Fruit fly (Drosophila melanogaster) whole organism, adult: ENCODE measurements around the gene CG34174.

Experiments
- CG11617 ChIP-seq: fragments of 200-800 bp; sonication (Bioruptor generic); optimal IDR thresholded peaks from 2 replicates; lab custom pipeline; 2017; ENCODE audit warnings: mild to moderate bottlenecking, missing biosample characterization, missing genetic modification reagents, missing genetic modification characterization
- CG12768 ChIP-seq: fragments of 200-800 bp; sonication (Bioruptor generic); optimal IDR thresholded peaks from 2 replicates; lab custom pipeline; 2017; ENCODE audit warnings: missing biosample characterization, missing genetic modification characterization, mild to moderate bottlenecking, moderate library complexity, missing genetic modification reagents
- CG14711 ChIP-seq: fragments of 200-800 bp; sonication (Bioruptor generic); optimal IDR thresholded peaks from 2 replicates; lab custom pipeline; 2018; ENCODE audit warnings: missing biosample characterization, mild to moderate bottlenecking, missing genetic modification characterization, moderate library complexity
- CG1620 ChIP-seq: fragments of 200-800 bp; sonication (Bioruptor generic); optimal IDR thresholded peaks from 2 replicates; lab custom pipeline; 2016; ENCODE audit warnings: missing biosample characterization, missing genetic modification characterization
- CG33017 ChIP-seq: fragments of 200-800 bp; sonication (Bioruptor generic); optimal IDR thresholded peaks from 2 replicates; lab custom pipeline; 2018; ENCODE audit warnings: missing biosample characterization, mild to moderate bottlenecking, missing genetic modification characterization, moderate library complexity
- CG5204 ChIP-seq: fragments of 200-800 bp; sonication (Bioruptor generic); optimal IDR thresholded peaks from 2 replicates; lab custom pipeline; 2016; ENCODE audit warnings: missing biosample characterization, missing genetic modification characterization
- CG7045 ChIP-seq: fragments of 200-800 bp; sonication (Bioruptor generic); optimal IDR thresholded peaks from 2 replicates; lab custom pipeline; 2017; ENCODE audit warnings: missing biosample characterization, mild to moderate bottlenecking, missing genetic modification characterization
- CG7101 ChIP-seq: fragments of 200-800 bp; sonication (Bioruptor generic); optimal IDR thresholded peaks from 2 replicates; lab custom pipeline; 2018; ENCODE audit warnings: missing biosample characterization, mild to moderate bottlenecking, missing genetic modification characterization, moderate library complexity
- Clk ChIP-seq: fragments of 200-800 bp; sonication (Bioruptor generic); optimal IDR thresholded peaks from 2 replicates; lab custom pipeline; 2017; ENCODE audit warnings: missing biosample characterization, missing genetic modification characterization
- Crg-1 ChIP-seq: fragments of 200-800 bp; sonication (Bioruptor generic); optimal IDR thresholded peaks from 2 replicates; lab custom pipeline; 2016; ENCODE audit warnings: missing biosample characterization, missing genetic modification characterization
- Hr96 ChIP-seq: fragments of 200-800 bp; sonication (Bioruptor generic); optimal IDR thresholded peaks from 2 replicates; lab custom pipeline; 2016; ENCODE audit warnings: missing biosample characterization, missing genetic modification characterization
- Mnt ChIP-seq: fragments of 200-800 bp; sonication (Bioruptor generic); optimal IDR thresholded peaks from 2 replicates; lab custom pipeline; 2016; ENCODE audit warnings: missing biosample characterization, mild to moderate bottlenecking, missing genetic modification characterization
- bab1 ChIP-seq: fragments of 200-800 bp; sonication (Bioruptor generic); optimal IDR thresholded peaks from 3 replicates; lab custom pipeline; 2019; ENCODE audit warnings: missing biosample characterization, mild to moderate bottlenecking, missing genetic modification characterization, moderate library complexity
- cic ChIP-seq: fragments of 200-800 bp; sonication (Bioruptor generic); optimal IDR thresholded peaks from 2 replicates; lab custom pipeline; 2017; ENCODE audit warnings: missing biosample characterization, mild to moderate bottlenecking, missing genetic modification characterization, moderate library complexity
- cnc ChIP-seq, 2 experiments: fragments of >200 bp; optimal IDR thresholded peaks; 2 replicates each; lab custom pipeline; 2017
- kay ChIP-seq: fragments of 200-800 bp; sonication (Bioruptor generic); peaks from one replicate; lab custom pipeline; 2016; ENCODE audit warnings: missing biosample characterization, missing genetic modification characterization, borderline replicate concordance
- ovo ChIP-seq: fragments of 200-800 bp; sonication (Bioruptor generic); optimal IDR thresholded peaks from 2 replicates; lab custom pipeline; 2016; ENCODE audit warnings: missing biosample characterization, missing genetic modification characterization
- pad ChIP-seq: fragments of 200-800 bp; sonication (Bioruptor generic); optimal IDR thresholded peaks from 3 replicates; lab custom pipeline; 2017; ENCODE audit warnings: missing biosample characterization, missing genetic modification characterization, mild to moderate bottlenecking, moderate library complexity, missing genetic modification reagents
- tj ChIP-seq: fragments of 200-800 bp; sonication (Bioruptor generic); optimal IDR thresholded peaks from 3 replicates; lab custom pipeline; 2017; ENCODE audit warnings: missing biosample characterization, mild to moderate bottlenecking, missing genetic modification characterization, moderate library complexity
- toe ChIP-seq: fragments of 200-800 bp; sonication (Bioruptor generic); optimal IDR thresholded peaks from 2 replicates; lab custom pipeline; 2016; ENCODE audit warnings: missing biosample characterization, missing genetic modification characterization

CG34174 gene

dm6 chr2L:2193357-2193780 is 20.7 kb upstream of the CG34174 start:
- TF ChIP-seq CG1620 (GFP tag; lab: Kevin White, UChicago) (peak; percentile 76), kay (GFP tag; lab: Kevin White, UChicago) (no peak), CG11617 (GFP tag; lab: Kevin White, UChicago) (peak; percentile 43), cic (GFP tag; lab: Kevin White, UChicago) (peak; percentile 95), CG5204 (GFP tag; lab: Kevin White, UChicago) (no peak), cnc (optimal IDR thresholded peaks at IDR 0.05; lab: Kevin White, UChicago) (no peak), Hr96 (GFP tag; lab: Kevin White, UChicago) (peak; percentile 83), CG12768 (GFP tag; lab: Kevin White, UChicago) (peak; percentile 47), bab1 (GFP tag; lab: Kevin White, UChicago) (peak; percentile 85), Clk (GFP tag; lab: Kevin White, UChicago) (peak; percentile 3), Mnt (GFP tag; lab: Kevin White, UChicago) (peak; percentile 99), CG7101 (tag; lab: Kevin White, UChicago) (peak; percentile 39), CG33017 (tag; lab: Kevin White, UChicago) (peak; percentile 16), CG14711 (tag; lab: Kevin White, UChicago) (peak; percentile 92), tj (peak; percentile 92), pad (GFP tag; lab: Kevin White, UChicago) (peak; percentile 86), Crg-1 (GFP tag; lab: Kevin White, UChicago) (peak; percentile 52), toe (GFP tag; lab: Kevin White, UChicago) (peak; percentile 54), CG7045 (GFP tag; lab: Kevin White, UChicago) (peak; percentile 29), ovo (GFP tag; lab: Kevin White, UChicago) (peak; percentile 82)

dm6 chr2L:2194305-2194828 is 19.7 kb upstream of the CG34174 start:
- TF ChIP-seq tj: peak; percentile 38
- no peak for TF ChIP-seq CG12768 (GFP tag; lab: Kevin White, UChicago)
- TF ChIP-seq toe (GFP tag; lab: Kevin White, UChicago): no peak
- TF ChIP-seq Clk (GFP tag; lab: Kevin White, UChicago): no peak
- no peak for TF ChIP-seq kay (GFP tag; lab: Kevin White, UChicago)
- no peak for TF ChIP-seq Hr96 (GFP tag; lab: Kevin White, UChicago)

DNA sequence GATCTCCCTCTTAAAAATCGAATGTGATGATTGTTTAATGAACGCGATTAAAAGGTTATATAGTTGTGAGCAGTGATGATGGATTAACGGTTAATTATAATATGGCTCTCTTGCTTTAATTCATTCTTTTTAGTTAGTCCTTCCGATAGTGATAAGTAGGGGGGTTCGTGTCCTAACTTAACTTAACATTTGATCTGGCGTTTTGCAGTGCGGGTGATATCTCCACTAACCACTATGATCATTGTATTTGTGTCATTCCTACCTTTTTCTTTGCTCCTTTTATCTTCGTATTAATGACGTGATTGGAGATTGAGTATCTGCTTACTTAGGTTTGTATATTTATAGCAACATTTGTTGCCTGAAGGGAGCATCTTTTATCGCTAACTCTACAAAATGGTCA is 18.7 kb upstream of the CG34174 start:
- TF ChIP-seq pad (GFP tag; lab: Kevin White, UChicago): peak; percentile 89
- no peak for TF ChIP-seq kay (GFP tag; lab: Kevin White, UChicago)
- no peak for TF ChIP-seq cic (GFP tag; lab: Kevin White, UChicago)
- TF ChIP-seq CG12768 (GFP tag; lab: Kevin White, UChicago): no peak

- peak; percentile 44 for TF ChIP-seq Crg-1 (GFP tag; lab: Kevin White, UChicago)
- TF ChIP-seq CG5204 (GFP tag; lab: Kevin White, UChicago): peak; percentile 35
- TF ChIP-seq CG11617 (GFP tag; lab: Kevin White, UChicago): peak; percentile 53
- TF ChIP-seq Mnt (GFP tag; lab: Kevin White, UChicago): peak; percentile 99
- peak; percentile 28 to 68 for TF ChIP-seq cnc (optimal IDR thresholded peaks at IDR 0.05; lab: Kevin White, UChicago)
- TF ChIP-seq CG33017 (tag; lab: Kevin White, UChicago): peak; percentile 45
- peak; percentile 49 for TF ChIP-seq Hr96 (GFP tag; lab: Kevin White, UChicago)
- TF ChIP-seq CG12768 (GFP tag; lab: Kevin White, UChicago): peak; percentile 74
- peak; percentile 98 for TF ChIP-seq tj
- TF ChIP-seq CG1620 (GFP tag; lab: Kevin White, UChicago): peak; percentile 17
- TF ChIP-seq cic (GFP tag; lab: Kevin White, UChicago): peak; percentile 99
- TF ChIP-seq CG7045 (GFP tag; lab: Kevin White, UChicago): no peak
- TF ChIP-seq bab1 (GFP tag; lab: Kevin White, UChicago): peak; percentile 37
- TF ChIP-seq CG14711 (tag; lab: Kevin White, UChicago): peak; percentile 32
- peak; percentile 44 for TF ChIP-seq CG7101 (tag; lab: Kevin White, UChicago)
- peak; percentile 97 for TF ChIP-seq pad (GFP tag; lab: Kevin White, UChicago)
- no peak for TF ChIP-seq Clk (GFP tag; lab: Kevin White, UChicago)
- TF ChIP-seq toe (GFP tag; lab: Kevin White, UChicago): peak; percentile 44
- TF ChIP-seq kay (GFP tag; lab: Kevin White, UChicago): peak; percentile 67
- TF ChIP-seq ovo (GFP tag; lab: Kevin White, UChicago): peak; percentile 94
Measured at dm6 chr2L:2196590-2197474, 17.2 kb upstream of the CG34174 start.

- TF ChIP-seq CG1620 (GFP tag; lab: Kevin White, UChicago) (no peak), CG12768 (GFP tag; lab: Kevin White, UChicago) (peak; percentile 38), Clk (GFP tag; lab: Kevin White, UChicago) (no peak), kay (GFP tag; lab: Kevin White, UChicago) (peak; percentile 90), CG7045 (GFP tag; lab: Kevin White, UChicago) (no peak), pad (GFP tag; lab: Kevin White, UChicago) (no peak), CG11617 (GFP tag; lab: Kevin White, UChicago) (no peak), CG14711 (tag; lab: Kevin White, UChicago) (no peak), bab1 (GFP tag; lab: Kevin White, UChicago) (no peak), toe (GFP tag; lab: Kevin White, UChicago) (no peak), CG5204 (GFP tag; lab: Kevin White, UChicago) (no peak), Crg-1 (GFP tag; lab: Kevin White, UChicago) (no peak), CG33017 (tag; lab: Kevin White, UChicago) (no peak), Mnt (GFP tag; lab: Kevin White, UChicago) (no peak), Hr96 (GFP tag; lab: Kevin White, UChicago) (no peak), tj (no peak), cic (GFP tag; lab: Kevin White, UChicago) (peak; percentile 21), cnc (optimal IDR thresholded peaks at IDR 0.05; lab: Kevin White, UChicago) (peak; percentile 25 to 34), ovo (GFP tag; lab: Kevin White, UChicago) (no peak), CG7101 (tag; lab: Kevin White, UChicago) (no peak)
Measured at dm6 chr2L:2197475-2198118, 16.5 kb upstream of the CG34174 start, which contains the start of gene COX7AL2. Gene COX7AL2 (minus strand): TSS chr2L:2197912.
